Worm (Caenorhabditis elegans) whole organism, L2 larva: Measurements from ENCODE around the gene sre-24.

Source experiments
- ama-1 ChIP-seq: fragments of 150-350 bp; optimal IDR thresholded peaks from 2 replicates; lab custom pipeline; 2018; ENCODE audit warnings: inconsistent platforms
- elt-1 ChIP-seq: fragments of 150-350 bp; optimal IDR thresholded peaks from 2 replicates; lab custom pipeline; 2014; ENCODE audit warnings: missing biosample characterization, missing genetic modification characterization
- nhr-10 ChIP-seq: sonication (generic microtip); optimal IDR thresholded peaks from 2 replicates; lab custom pipeline; 2017; ENCODE audit warnings: missing biosample characterization, missing genetic modification characterization
- nhr-25 ChIP-seq: fragments of 150-350 bp; sonication (generic microtip); optimal IDR thresholded peaks from 3 replicates; lab custom pipeline; 2014; ENCODE audit warnings: missing biosample characterization, missing genetic modification characterization
- unc-62 ChIP-seq: fragments of 150-350 bp; optimal IDR thresholded peaks from 2 replicates; lab custom pipeline; 2014; ENCODE audit warnings: missing biosample characterization, missing genetic modification reagents, missing genetic modification characterization
- ztf-11 ChIP-seq: sonication (generic microtip); optimal IDR thresholded peaks from 2 replicates; lab custom pipeline; 2017; ENCODE audit warnings: missing biosample characterization, missing genetic modification characterization
- ztf-4 ChIP-seq: fragments of 150-350 bp; optimal IDR thresholded peaks from 2 replicates; lab custom pipeline; 2014; ENCODE audit warnings: missing biosample characterization, missing genetic modification characterization

- no peak for TF ChIP-seq ama-1 (lab: Kevin White, UChicago)
- no peak for TF ChIP-seq elt-1 (tag; lab: Kevin White, UChicago)
- no peak for TF ChIP-seq unc-62 (GFP tag; lab: Kevin White, UChicago)
- no peak for TF ChIP-seq ztf-11
- TF ChIP-seq nhr-25, result no peak
- no peak for TF ChIP-seq ztf-4 (tag; lab: Kevin White, UChicago)
- no peak for TF ChIP-seq nhr-10 (tag; lab: Kevin White, UChicago)
Observed at ce11 chrV:2892976-2893375, 8.5 kb downstream of the sre-24 start, which contains the start of gene srh-127.
